Worm (Caenorhabditis elegans): ENCODE data around the gene cyp-33B1.

cyp-33B1 gene

DNA sequence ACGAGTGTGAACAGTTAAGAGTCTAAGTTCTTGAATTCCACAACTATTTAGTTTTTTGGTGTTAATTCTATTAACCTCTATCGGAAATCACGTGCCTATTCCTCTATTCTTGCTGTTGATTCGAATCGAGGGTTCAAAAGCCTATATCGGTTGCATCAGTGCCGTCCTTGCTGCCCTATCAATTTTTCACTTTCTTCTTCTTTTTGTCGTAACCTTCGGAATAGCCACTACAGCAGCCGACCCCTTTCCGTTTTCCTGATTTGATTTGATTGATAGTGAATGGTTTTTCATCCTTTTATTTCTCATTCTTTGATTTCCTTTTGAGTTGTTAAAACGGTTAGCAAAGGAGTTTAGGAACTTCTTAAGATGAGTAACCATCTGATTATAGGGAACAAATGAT, 46.9 kb upstream of the cyp-33B1 start (continued):
- TF ChIP-seq nhr-12 (tag; optimal IDR thresholded peaks at IDR 0.05), result no peak
- no peak for TF ChIP-seq alr-1 (tag; optimal IDR thresholded peaks at IDR 0.05; ENCODE audit: borderline replicate concordance)
- peak in 4 of 6 experiments; percentile 44 to 91 (median 86) for TF ChIP-seq elt-3 (tag; optimal IDR thresholded peaks at IDR 0.05)
- no peak for TF ChIP-seq lin-35 (GFP tag; optimal IDR thresholded peaks at IDR 0.05)

DNA sequence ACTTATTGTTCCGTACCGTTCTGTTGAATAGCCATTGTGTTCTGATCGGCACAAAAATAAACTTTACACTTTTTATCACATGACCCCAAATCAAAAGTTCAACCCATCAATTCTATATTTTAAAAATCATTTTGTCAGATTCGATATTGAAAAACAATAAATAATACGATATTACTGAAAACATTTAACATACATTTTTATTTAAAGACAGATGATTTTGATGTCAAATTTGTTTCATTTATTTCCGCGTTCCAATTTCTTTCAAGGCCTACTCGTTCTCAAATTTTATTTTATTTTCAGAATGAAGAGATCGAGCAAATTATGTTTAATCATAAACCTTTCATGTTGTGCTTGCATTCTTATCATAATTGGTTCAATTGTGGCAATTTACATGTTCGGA, 46.3 kb upstream of the cyp-33B1 start, which contains the start of gene F59E11.5:
TSS of gene F59E11.5 (plus strand) at position 301 of the 400 bp plus-strand sequence.
- TF ChIP-seq elt-2 (tag; optimal IDR thresholded peaks at IDR 0.05) (no peak), lin-13 (GFP tag; optimal IDR thresholded peaks at IDR 0.05) (no peak), snpc-4 (tag; optimal IDR thresholded peaks at IDR 0.05) (no peak), efl-3 (GFP tag; optimal IDR thresholded peaks at IDR 0.05) (no peak), pqm-1 (tag; optimal IDR thresholded peaks at IDR 0.05) (no peak), unc-62 (GFP tag; optimal IDR thresholded peaks at IDR 0.05) (no peak), sup-37 (GFP tag; optimal IDR thresholded peaks at IDR 0.05) (no peak), mep-1 (tag; optimal IDR thresholded peaks at IDR 0.05) (no peak), rnt-1 (tag; optimal IDR thresholded peaks at IDR 0.05) (no peak), hlh-4 (tag; optimal IDR thresholded peaks at IDR 0.05) (no peak), ceh-63 (GFP tag; optimal IDR thresholded peaks at IDR 0.05) (no peak), nhr-90 (tag; optimal IDR thresholded peaks at IDR 0.05; ENCODE audit: poor library complexity) (no peak), ceh-90 (tag; optimal IDR thresholded peaks at IDR 0.05) (no peak), unc-30 (tag; optimal IDR thresholded peaks at IDR 0.05) (no peak)

DNA sequence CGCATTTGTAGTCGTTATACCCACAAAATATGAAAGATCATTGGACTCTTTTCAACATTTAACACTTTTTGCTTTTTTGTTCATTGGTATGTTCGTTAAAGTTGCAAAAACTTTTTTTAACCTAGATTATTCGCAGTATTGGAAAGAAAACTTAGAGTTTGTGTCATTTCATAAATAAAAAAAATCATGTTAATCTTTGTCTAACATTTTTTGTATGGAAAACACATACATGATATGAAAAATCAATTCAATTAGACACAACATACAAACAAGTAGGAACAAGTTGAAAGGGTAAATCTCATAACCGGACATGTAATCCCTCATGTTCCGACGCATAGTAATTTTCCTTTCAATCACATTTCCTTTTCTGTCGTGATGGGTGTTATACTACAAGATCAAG, 40.0 kb upstream of the cyp-33B1 start, which contains the start of gene F59E11.2:
TSS of gene F59E11.2 (plus strand) at position 301 of the 400 bp plus-strand sequence.
- no peak for TF ChIP-seq lin-14 (GFP tag; optimal IDR thresholded peaks at IDR 0.05)
- no peak for TF ChIP-seq rnt-1 (tag; optimal IDR thresholded peaks at IDR 0.05)
- TF ChIP-seq egl-13 (tag; optimal IDR thresholded peaks at IDR 0.05), result no peak
- TF ChIP-seq efl-1 (optimal IDR thresholded peaks at IDR 0.05), result no peak
- no peak for TF ChIP-seq efl-1 (GFP tag; optimal IDR thresholded peaks at IDR 0.05 in 1 of 2)
- no peak for TF ChIP-seq ztf-4 (tag; optimal IDR thresholded peaks at IDR 0.05)
- TF ChIP-seq vab-15 (tag; optimal IDR thresholded peaks at IDR 0.05), result no peak
- no peak for TF ChIP-seq hpl-2 (GFP tag; optimal IDR thresholded peaks at IDR 0.05)
- TF ChIP-seq nhr-85 (tag), result no peak
- no peak for TF ChIP-seq sptf-1 (tag; optimal IDR thresholded peaks at IDR 0.05)
- TF ChIP-seq nhr-84 (tag; optimal IDR thresholded peaks at IDR 0.05), result no peak
- no peak for TF ChIP-seq unc-86 (tag; optimal IDR thresholded peaks at IDR 0.05)
- no peak for TF ChIP-seq elt-3 (tag; optimal IDR thresholded peaks at IDR 0.05)
- TF ChIP-seq irx-1 (tag; optimal IDR thresholded peaks at IDR 0.05), result no peak
- no peak for TF ChIP-seq alr-1 (tag; optimal IDR thresholded peaks at IDR 0.05; ENCODE audit: borderline replicate concordance)
- TF ChIP-seq ces-1 (GFP tag; optimal IDR thresholded peaks at IDR 0.05), result no peak
- TF ChIP-seq lin-39 (tag; optimal IDR thresholded peaks at IDR 0.05), result no peak
- TF ChIP-seq nhr-90 (tag; optimal IDR thresholded peaks at IDR 0.05; ENCODE audit: poor library complexity), result no peak
- no peak for TF ChIP-seq efl-3 (GFP tag; optimal IDR thresholded peaks at IDR 0.05)
- TF ChIP-seq pax-3 (tag; optimal IDR thresholded peaks at IDR 0.05), result no peak

DNA sequence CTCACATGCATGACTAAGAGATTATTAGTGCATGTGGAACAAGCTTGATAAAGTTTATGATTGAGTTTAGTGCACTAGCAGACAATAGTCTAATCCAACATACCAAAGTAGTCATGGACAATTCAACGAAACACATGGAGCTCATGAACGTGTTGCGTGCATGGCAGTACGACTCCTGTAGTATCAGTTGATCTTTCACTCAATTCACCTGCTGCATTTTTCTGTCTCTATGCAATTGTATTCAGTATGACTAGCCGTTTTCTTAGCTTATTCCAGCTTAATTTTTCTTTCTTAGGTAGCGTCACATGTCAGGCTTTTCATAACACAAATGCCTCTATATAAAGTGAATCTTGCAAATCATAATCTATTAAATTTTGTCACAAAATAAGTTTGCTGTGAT, 37.8 kb upstream of the cyp-33B1 start, which contains the start of gene srx-1:
TSS of gene srx-1 (plus strand) at position 382 of the 400 bp plus-strand sequence.
- no peak for TF ChIP-seq unc-62 (GFP tag; optimal IDR thresholded peaks at IDR 0.05)

DNA sequence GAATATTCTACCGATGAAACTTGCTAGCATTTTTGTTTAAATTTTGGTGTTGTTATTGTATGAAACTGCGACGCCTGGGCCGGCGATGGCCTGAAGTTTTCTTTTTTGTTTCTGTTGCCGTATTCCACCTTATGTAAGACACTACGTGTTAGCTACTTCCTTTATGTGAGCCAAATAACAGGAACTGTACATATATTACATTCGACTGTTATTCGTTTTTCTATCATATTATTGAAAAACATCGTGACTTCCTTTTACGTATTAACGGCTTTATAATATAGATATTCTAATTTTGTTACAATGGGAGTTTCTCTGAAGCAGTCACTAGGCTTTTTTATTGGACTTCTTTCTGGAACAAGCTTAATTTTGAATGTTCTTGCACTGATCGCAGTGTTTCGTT, 35.9 kb upstream of the cyp-33B1 start, which contains the start of gene srx-3:
TSS of gene srx-3 (plus strand) at position 301 of the 400 bp plus-strand sequence.
- TF ChIP-seq snu-23 (GFP tag; optimal IDR thresholded peaks at IDR 0.05), result no peak
